Worm (Caenorhabditis elegans): ENCODE measurements around the gene Y38F1A.7.

ce11 chrII:12997413-12997812 is at the start of gene Y38F1A.7:
- no peak for TF ChIP-seq nhr-12 (tag; optimal IDR thresholded peaks at IDR 0.05)
- TF ChIP-seq blmp-1 (tag; optimal IDR thresholded peaks at IDR 0.05), result no peak
- no peak for TF ChIP-seq nhr-76 (tag; optimal IDR thresholded peaks at IDR 0.05)
- no peak for TF ChIP-seq cnd-1 (tag; optimal IDR thresholded peaks at IDR 0.05)
- no peak for TF ChIP-seq mab-5 (tag; optimal IDR thresholded peaks at IDR 0.05)
- TF ChIP-seq tbx-8 (GFP tag; optimal IDR thresholded peaks at IDR 0.05), result no peak
- TF ChIP-seq elt-3 (tag; optimal IDR thresholded peaks at IDR 0.05), result no peak
- no peak for TF ChIP-seq ceh-83 (GFP tag; optimal IDR thresholded peaks at IDR 0.05)
- TF ChIP-seq snpc-4 (tag; optimal IDR thresholded peaks at IDR 0.05), result no peak
- TF ChIP-seq lsy-2 (tag; optimal IDR thresholded peaks at IDR 0.05), result no peak
- no peak for TF ChIP-seq ztf-11 (tag; optimal IDR thresholded peaks at IDR 0.05)
- TF ChIP-seq ces-1 (GFP tag; optimal IDR thresholded peaks at IDR 0.05), result no peak
- TF ChIP-seq pha-4 (tag; optimal IDR thresholded peaks at IDR 0.05), result no peak
- no peak for TF ChIP-seq flh-1 (GFP tag; optimal IDR thresholded peaks at IDR 0.05)

All from whole organism, mixed stage, embryonic.